Worm (Caenorhabditis elegans) whole organism, late embryonic: Measurements from ENCODE around the gene ccdc-47.

ENCODE experiments used
- C38D4.7 ChIP-seq: fragments of 200-800 bp; sonication (Bioruptor generic); optimal IDR thresholded peaks from 2 replicates; lab custom pipeline; 2018; ENCODE audit warnings: mild to moderate bottlenecking, missing genetic modification characterization, moderate library complexity, missing compliant biosample characterization
- F13H6.1 ChIP-seq: sonication (generic microtip); optimal IDR thresholded peaks from 2 replicates; lab custom pipeline; 2016; ENCODE audit warnings: missing genetic modification characterization, missing compliant biosample characterization
- K02D7.2 ChIP-seq: sonication (generic microtip); optimal IDR thresholded peaks from 2 replicates; lab custom pipeline; 2017; ENCODE audit warnings: mild to moderate bottlenecking, missing genetic modification characterization, missing compliant biosample characterization
- K09A11.1 ChIP-seq: sonication (generic microtip); optimal IDR thresholded peaks from 2 replicates; lab custom pipeline; 2017; ENCODE audit warnings: antibody characterized with exemption, mild to moderate bottlenecking, missing genetic modification characterization, missing compliant biosample characterization; ENCODE audit not compliant: insufficient read depth
- T23F11.4 ChIP-seq: fragments of 200-800 bp; sonication (Bioruptor generic); optimal IDR thresholded peaks from 2 replicates; lab custom pipeline; 2018; ENCODE audit warnings: mild to moderate bottlenecking, missing genetic modification characterization, missing compliant biosample characterization
- Y22D7AL.16 ChIP-seq: sonication (generic microtip); optimal IDR thresholded peaks from 2 replicates; lab custom pipeline; 2016; ENCODE audit warnings: missing genetic modification characterization, missing compliant biosample characterization
- ama-1 ChIP-seq: fragments of 150-350 bp; optimal IDR thresholded peaks from 2 replicates; lab custom pipeline; 2014
- ceh-18 ChIP-seq: sonication (generic microtip); optimal IDR thresholded peaks from 2 replicates; lab custom pipeline; 2016; ENCODE audit warnings: missing genetic modification characterization, missing compliant biosample characterization
- ceh-19 ChIP-seq: fragments of 200-800 bp; sonication (Bioruptor generic); optimal IDR thresholded peaks from 2 replicates; lab custom pipeline; 2018; ENCODE audit warnings: mild to moderate bottlenecking, missing genetic modification characterization, missing compliant biosample characterization
- ceh-22 ChIP-seq: sonication (generic microtip); optimal IDR thresholded peaks from 2 replicates; lab custom pipeline; 2017; ENCODE audit warnings: missing biosample characterization, missing genetic modification characterization
- ceh-24 ChIP-seq: sonication (generic microtip); optimal IDR thresholded peaks from 2 replicates; lab custom pipeline; 2016; ENCODE audit warnings: mild to moderate bottlenecking, missing genetic modification characterization, missing compliant biosample characterization
- ceh-30 ChIP-seq: fragments of 150-350 bp; optimal IDR thresholded peaks from 2 replicates; lab custom pipeline; 2014; ENCODE audit warnings: missing biosample characterization, missing genetic modification characterization
- ceh-45 ChIP-seq: fragments of 200-800 bp; sonication (Bioruptor generic); IDR thresholded peaks from 2 replicates; pipeline ENCODE4 v1.3.6; 2022; ENCODE audit warnings: missing genetic modification reagents, missing genetic modification characterization, missing compliant biosample characterization
- ceh-9 ChIP-seq: sonication (generic microtip); optimal IDR thresholded peaks from 2 replicates; lab custom pipeline; 2016; ENCODE audit warnings: mild to moderate bottlenecking, missing genetic modification characterization, inconsistent platforms, missing compliant biosample characterization
- dmd-4 ChIP-seq: sonication (generic microtip); optimal IDR thresholded peaks from 2 replicates; lab custom pipeline; 2016; ENCODE audit warnings: borderline replicate concordance, missing genetic modification characterization, missing compliant biosample characterization
- elt-4 ChIP-seq: sonication (generic microtip); optimal IDR thresholded peaks from 2 replicates; lab custom pipeline; 2016; ENCODE audit warnings: missing genetic modification characterization, missing compliant biosample characterization
- eyg-1 ChIP-seq: sonication (generic microtip); optimal IDR thresholded peaks from 2 replicates; lab custom pipeline; 2016; ENCODE audit warnings: missing genotype, missing genetic modification characterization, missing compliant biosample characterization
- fkh-6 ChIP-seq: sonication (generic microtip); optimal IDR thresholded peaks from 2 replicates; lab custom pipeline; 2016; ENCODE audit warnings: missing genetic modification characterization, missing compliant biosample characterization
- gmeb-2 ChIP-seq: sonication (generic microtip); optimal IDR thresholded peaks from 2 replicates; lab custom pipeline; 2016; ENCODE audit warnings: missing genetic modification characterization, inconsistent platforms, missing compliant biosample characterization
- hlh-13 ChIP-seq: fragments of 200-800 bp; sonication (Bioruptor generic); optimal IDR thresholded peaks from 2 replicates; lab custom pipeline; 2018; ENCODE audit warnings: mild to moderate bottlenecking, missing genetic modification characterization, missing compliant biosample characterization
- hlh-15 ChIP-seq: sonication (generic microtip); optimal IDR thresholded peaks from 2 replicates; lab custom pipeline; 2016; ENCODE audit warnings: missing genetic modification characterization, missing compliant biosample characterization
- hlh-30 ChIP-seq: sonication (generic microtip); optimal IDR thresholded peaks from 2 replicates; lab custom pipeline; 2017; ENCODE audit warnings: antibody characterized with exemption, missing genetic modification characterization, missing compliant biosample characterization; ENCODE audit not compliant: insufficient read depth
- lim-6 ChIP-seq: sonication (generic microtip); optimal IDR thresholded peaks from 2 replicates; lab custom pipeline; 2016; ENCODE audit warnings: missing genetic modification characterization, missing compliant biosample characterization
- madf-2 ChIP-seq: sonication (generic microtip); optimal IDR thresholded peaks from 2 replicates; lab custom pipeline; 2017; ENCODE audit warnings: missing genetic modification characterization, missing compliant biosample characterization
- nfya-1 ChIP-seq: sonication (generic microtip); optimal IDR thresholded peaks from 2 replicates; lab custom pipeline; 2017; ENCODE audit warnings: missing genetic modification characterization, mild to moderate bottlenecking, missing compliant biosample characterization, antibody characterized with exemption, moderate library complexity
- pag-3 ChIP-seq: sonication (generic microtip); optimal IDR thresholded peaks from 2 replicates; lab custom pipeline; 2016; ENCODE audit warnings: missing compliant biosample characterization, missing genetic modification characterization, borderline replicate concordance
- pax-1 ChIP-seq: fragments of 150-350 bp; optimal IDR thresholded peaks from 2 replicates; lab custom pipeline; 2014; ENCODE audit warnings: missing biosample characterization, missing genetic modification characterization
- pha-2 ChIP-seq: sonication (generic microtip); optimal IDR thresholded peaks from 2 replicates; lab custom pipeline; 2017; ENCODE audit warnings: mild to moderate bottlenecking, missing genetic modification characterization, missing compliant biosample characterization
- pqm-1 ChIP-seq: sonication (generic microtip); optimal IDR thresholded peaks from 2 replicates; lab custom pipeline; 2016; ENCODE audit warnings: missing genetic modification characterization, missing compliant biosample characterization
- pros-1 ChIP-seq: fragments of 150-350 bp; optimal IDR thresholded peaks from 2 replicates; lab custom pipeline; 2014; ENCODE audit warnings: missing biosample characterization, missing genetic modification reagents, missing genetic modification characterization
- ref-2 ChIP-seq: sonication (generic microtip); optimal IDR thresholded peaks from 2 replicates; lab custom pipeline; 2016; ENCODE audit warnings: missing genetic modification characterization, missing compliant biosample characterization
- rnt-1 ChIP-seq: sonication (generic microtip); optimal IDR thresholded peaks from 2 replicates; lab custom pipeline; 2016; ENCODE audit warnings: missing genetic modification characterization, missing compliant biosample characterization
- unc-3 ChIP-seq, 2 experiments: fragments of 200-800 bp in 1 of 2; sonication (Bioruptor generic) in 1 of 2; sonication (generic microtip) in 1 of 2; conservative IDR thresholded peaks in 1 of 2; optimal IDR thresholded peaks in 1 of 2; 2 replicates each; pipeline versions ENCODE4 v1.3.6 to Lab custom; 2016 to 2022; ENCODE audit warnings: missing compliant biosample characterization in 2 of 2, missing genetic modification characterization in 2 of 2, missing genetic modification reagents in 1 of 2
- unc-42 ChIP-seq: sonication (generic microtip); optimal IDR thresholded peaks from 2 replicates; lab custom pipeline; 2016; ENCODE audit warnings: missing genotype, missing genetic modification characterization, missing compliant biosample characterization
- unc-55 ChIP-seq: sonication (generic microtip); optimal IDR thresholded peaks from 2 replicates; lab custom pipeline; 2017; ENCODE audit warnings: missing biosample characterization, missing genetic modification reagents, missing genetic modification characterization
- ztf-16 ChIP-seq: sonication (generic microtip); optimal IDR thresholded peaks from 2 replicates; lab custom pipeline; 2017; ENCODE audit warnings: missing genetic modification characterization, missing compliant biosample characterization

Gene ccdc-47

ce11 chrIII:3867378-3867904, 49.3 kb upstream of the ccdc-47 start, which contains the start of gene rpl-3 (continued):
- TF ChIP-seq pros-1 (peak; percentile 97), pqm-1 (tag; lab: Kevin White, UChicago) (peak; percentile 97), unc-42 (peak; percentile 100), ceh-9 (tag; lab: Kevin White, UChicago) (no peak), unc-3 (GFP tag; conservative IDR thresholded peaks at IDR 0.05; lab: Robert Waterston, UW) (peak; percentile 95), unc-3 (tag; optimal IDR thresholded peaks at IDR 0.05; lab: Kevin White, UChicago) (peak; percentile 98), dmd-4 (tag; lab: Kevin White, UChicago) (peak; percentile 85), ama-1 (lab: Kevin White, UChicago) (no peak), eyg-1 (peak; percentile 91), lim-6 (tag; lab: Kevin White, UChicago) (peak; percentile 95), pax-1 (tag; lab: Kevin White, UChicago) (peak; percentile 97), ref-2 (tag; lab: Kevin White, UChicago) (peak; percentile 100), F13H6.1 (peak; percentile 97), ceh-45 (GFP tag; lab: Robert Waterston, UW) (peak; percentile 90), hlh-30 (peak; percentile 88), ceh-24 (tag; lab: Kevin White, UChicago) (peak; percentile 95), K02D7.2 (tag; lab: Kevin White, UChicago) (peak; percentile 96), ceh-30 (peak; percentile 98), hlh-13 (GFP tag; lab: Kevin White, UChicago) (peak; percentile 81), C38D4.7 (GFP tag; lab: Kevin White, UChicago) (peak; percentile 72), ceh-18 (tag; lab: Kevin White, UChicago) (peak; percentile 100), T23F11.4 (GFP tag; lab: Kevin White, UChicago) (peak; percentile 98), unc-55 (GFP tag; lab: Kevin White, UChicago) (peak; percentile 89), elt-4 (no peak), pha-2 (tag; lab: Kevin White, UChicago) (peak; percentile 90)

ce11 chrIII:3867937-3868929, 48.5 kb upstream of the ccdc-47 start:
- TF ChIP-seq ztf-16 (tag; lab: Kevin White, UChicago), result no peak
- no peak for TF ChIP-seq fkh-6 (tag; lab: Kevin White, UChicago)
- TF ChIP-seq ceh-19, result no peak
- TF ChIP-seq gmeb-2, result no peak
- no peak for TF ChIP-seq unc-55 (GFP tag; lab: Kevin White, UChicago)
- no peak for TF ChIP-seq K09A11.1
- no peak for TF ChIP-seq hlh-15
- no peak for TF ChIP-seq unc-3 (GFP tag; conservative IDR thresholded peaks at IDR 0.05; lab: Robert Waterston, UW)
- TF ChIP-seq unc-3 (tag; optimal IDR thresholded peaks at IDR 0.05; lab: Kevin White, UChicago), result no peak
- TF ChIP-seq pqm-1 (tag; lab: Kevin White, UChicago), result no peak

ce11 chrIII:3869292-3869781, 47.4 kb upstream of the ccdc-47 start:
- TF ChIP-seq pag-3 (no peak), gmeb-2 (peak; percentile 4), ama-1 (lab: Kevin White, UChicago) (peak; percentile 62), dmd-4 (tag; lab: Kevin White, UChicago) (no peak), ceh-45 (GFP tag; lab: Robert Waterston, UW) (no peak), rnt-1 (no peak), Y22D7AL.16 (tag; lab: Kevin White, UChicago) (peak; percentile 4), madf-2 (tag; lab: Kevin White, UChicago) (no peak), nfya-1 (tag; lab: Kevin White, UChicago) (no peak), ceh-22 (tag; lab: Kevin White, UChicago) (no peak)
- TF ChIP-seq, all 69 proteins: peak for 3
